Fruit fly (Drosophila melanogaster) whole organism, embryonic: ENCODE measurements around the gene ATPsynB.

Experiments used
- ATbp ChIP-seq: fragments of 200-800 bp; sonication (Bioruptor generic); optimal IDR thresholded peaks from 2 replicates; lab custom pipeline; 2017; ENCODE audit warnings: missing biosample characterization, mild to moderate bottlenecking, missing genetic modification characterization, missing genetic modification reagents
- Atf6 ChIP-seq: fragments of 200-800 bp; sonication (Bioruptor generic); IDR thresholded peaks from 2 replicates; pipeline ENCODE4 v1.3.6; 2022; ENCODE audit warnings: missing biosample characterization, missing genetic modification characterization
- B-H1 ChIP-seq: fragments of 200-800 bp; sonication (Bioruptor generic); IDR thresholded peaks from 3 replicates; pipeline ENCODE4 v1.3.6; 2022; ENCODE audit warnings: missing biosample characterization, missing genetic modification characterization
- Blimp-1 ChIP-seq: fragments of 200-800 bp; sonication (Bioruptor generic); optimal IDR thresholded peaks from 3 replicates; lab custom pipeline; 2018; ENCODE audit warnings: missing biosample characterization, missing genetic modification characterization, mild to moderate bottlenecking, moderate library complexity, missing genetic modification reagents
- C15 ChIP-seq: fragments of 200-800 bp; sonication (Bioruptor generic); IDR thresholded peaks from 3 replicates; pipeline ENCODE4 v1.3.6; 2022; ENCODE audit warnings: missing biosample characterization, missing genetic modification characterization
- CG11456 ChIP-seq: fragments of 200-800 bp; sonication (Bioruptor generic); IDR thresholded peaks from 3 replicates; pipeline ENCODE4 v1.3.6; 2022; ENCODE audit warnings: missing biosample characterization, missing genetic modification characterization
- CG12236 ChIP-seq: fragments of 200-800 bp; sonication (Bioruptor generic); optimal IDR thresholded peaks from 2 replicates; lab custom pipeline; 2016; ENCODE audit warnings: missing biosample characterization, missing genetic modification characterization
- CG12659 ChIP-seq: fragments of 200-800 bp; sonication (Bioruptor generic); optimal IDR thresholded peaks from 3 replicates; lab custom pipeline; 2017; ENCODE audit warnings: mild to moderate bottlenecking, missing biosample characterization, missing genetic modification reagents, missing genetic modification characterization
- CG15011 ChIP-seq: fragments of 200-800 bp; sonication (Bioruptor generic); optimal IDR thresholded peaks from 3 replicates; lab custom pipeline; 2018; ENCODE audit warnings: missing biosample characterization, mild to moderate bottlenecking, missing genetic modification characterization
- CG15479 ChIP-seq: fragments of 200-800 bp; sonication (Bioruptor generic); optimal IDR thresholded peaks from 3 replicates; lab custom pipeline; 2019; ENCODE audit warnings: missing biosample characterization, mild to moderate bottlenecking, missing genetic modification characterization, moderate library complexity
- CG17186 ChIP-seq: fragments of 200-800 bp; sonication (Bioruptor generic); optimal IDR thresholded peaks from 3 replicates; lab custom pipeline; 2017; ENCODE audit warnings: missing biosample characterization, missing genetic modification reagents, missing genetic modification characterization
- CG18619 ChIP-seq: fragments of 200-800 bp; sonication (Bioruptor generic); optimal IDR thresholded peaks from 3 replicates; lab custom pipeline; 2017; ENCODE audit warnings: missing biosample characterization, mild to moderate bottlenecking, missing genetic modification characterization
- CG2712 ChIP-seq: fragments of 200-800 bp; optimal IDR thresholded peaks from 3 replicates; lab custom pipeline; 2019; ENCODE audit warnings: missing biosample characterization, mild to moderate bottlenecking, missing genetic modification characterization, moderate library complexity
- CG31441 ChIP-seq: fragments of 200-800 bp; sonication (Bioruptor generic); IDR thresholded peaks from 2 replicates; pipeline ENCODE4 v1.3.6; 2022; ENCODE audit warnings: missing biosample characterization, missing genetic modification characterization
- CG3847 ChIP-seq: fragments of 200-800 bp; sonication (Bioruptor generic); IDR thresholded peaks from 2 replicates; pipeline ENCODE4 v1.3.6; 2022; ENCODE audit warnings: missing biosample characterization, missing genetic modification characterization
- CG4328 ChIP-seq: fragments of 200-800 bp; sonication (Bioruptor generic); optimal IDR thresholded peaks from 3 replicates; lab custom pipeline; 2017; ENCODE audit warnings: missing biosample characterization, missing genetic modification reagents, missing genetic modification characterization
- CG4617 ChIP-seq: fragments of 200-800 bp; sonication (Bioruptor generic); optimal IDR thresholded peaks from 3 replicates; lab custom pipeline; 2016; ENCODE audit warnings: missing biosample characterization, missing genetic modification characterization, borderline replicate concordance
- CG5953 ChIP-seq: fragments of 200-800 bp; sonication (Bioruptor generic); IDR thresholded peaks from 2 replicates; pipeline ENCODE4 v1.3.6; 2022; ENCODE audit warnings: missing biosample characterization, missing genetic modification characterization
- CG6791 ChIP-seq: fragments of 200-800 bp; sonication (Bioruptor generic); IDR thresholded peaks from 3 replicates; pipeline ENCODE4 v1.3.6; 2022; ENCODE audit warnings: missing biosample characterization, missing genetic modification characterization; ENCODE audit not compliant: partially characterized antibody
- CG7786 ChIP-seq: fragments of 200-800 bp; sonication (Bioruptor generic); optimal IDR thresholded peaks from 2 replicates; lab custom pipeline; 2016; ENCODE audit warnings: missing biosample characterization, missing genetic modification characterization
- CG7987 ChIP-seq: fragments of 200-800 bp; sonication (Bioruptor generic); optimal IDR thresholded peaks from 2 replicates; lab custom pipeline; 2018; ENCODE audit warnings: missing biosample characterization, mild to moderate bottlenecking, missing genetic modification characterization, moderate library complexity
- CG8388 ChIP-seq: fragments of 200-800 bp; sonication (Bioruptor generic); optimal IDR thresholded peaks from 2 replicates; lab custom pipeline; 2019; ENCODE audit warnings: missing biosample characterization, mild to moderate bottlenecking, missing genetic modification characterization, moderate library complexity
- CG8478 ChIP-seq: fragments of >200 bp; optimal IDR thresholded peaks from 2 replicates; lab custom pipeline; 2018
- Dek ChIP-seq: fragments of 200-800 bp; sonication (Bioruptor generic); optimal IDR thresholded peaks from 3 replicates; lab custom pipeline; 2019; ENCODE audit warnings: missing biosample characterization, mild to moderate bottlenecking, missing genetic modification characterization, moderate library complexity
- HHEX ChIP-seq: fragments of 200-800 bp; sonication (Bioruptor generic); optimal IDR thresholded peaks from 3 replicates; lab custom pipeline; 2017; ENCODE audit warnings: missing biosample characterization, mild to moderate bottlenecking, missing genetic modification characterization, missing genetic modification reagents
- HmgD ChIP-seq: fragments of 200-800 bp; sonication (Bioruptor generic); optimal IDR thresholded peaks from 3 replicates; lab custom pipeline; 2016; ENCODE audit warnings: missing biosample characterization, missing genetic modification characterization
- Hsf ChIP-seq: fragments of 200-800 bp; sonication (Bioruptor generic); optimal IDR thresholded peaks from 3 replicates; lab custom pipeline; 2016; ENCODE audit warnings: missing biosample characterization, missing genetic modification characterization
- Neu2 ChIP-seq: fragments of 200-800 bp; sonication (Bioruptor generic); optimal IDR thresholded peaks from 3 replicates; lab custom pipeline; 2016; ENCODE audit warnings: missing biosample characterization, missing genetic modification characterization, borderline replicate concordance
- Opbp ChIP-seq: fragments of 200-800 bp; sonication (Bioruptor generic); IDR thresholded peaks from 3 replicates; pipeline ENCODE4 v1.3.6; 2022; ENCODE audit warnings: missing biosample characterization, missing genetic modification characterization; ENCODE audit not compliant: partially characterized antibody
- Optix ChIP-seq: fragments of 200-800 bp; sonication (Bioruptor generic); IDR thresholded peaks from 3 replicates; pipeline ENCODE4 v1.3.6; 2022; ENCODE audit warnings: missing biosample characterization, missing genetic modification characterization
- Sin3A ChIP-seq: fragments of >200 bp; optimal IDR thresholded peaks from 2 replicates; lab custom pipeline; 2018
- Ssrp ChIP-seq: fragments of 200-800 bp; sonication (Bioruptor generic); optimal IDR thresholded peaks from 2 replicates; lab custom pipeline; 2018; ENCODE audit warnings: missing biosample characterization, mild to moderate bottlenecking, missing genetic modification characterization, moderate library complexity
- YL-1 ChIP-seq: fragments of 200-800 bp; sonication (Bioruptor generic); optimal IDR thresholded peaks from 3 replicates; lab custom pipeline; 2017; ENCODE audit warnings: missing biosample characterization, mild to moderate bottlenecking, missing genetic modification characterization
- ap ChIP-seq: fragments of 200-800 bp; sonication (Bioruptor generic); IDR thresholded peaks from 2 replicates; pipeline ENCODE4 v1.3.6; 2022; ENCODE audit warnings: missing biosample characterization, missing genetic modification characterization
- bcd ChIP-seq: fragments of 200-800 bp; sonication (Bioruptor generic); optimal IDR thresholded peaks from 2 replicates; lab custom pipeline; 2017; ENCODE audit warnings: missing biosample characterization, mild to moderate bottlenecking, missing genetic modification characterization
- chif ChIP-seq, 2 experiments: fragments of 200-800 bp; sonication (Bioruptor generic); optimal IDR thresholded peaks; 3 replicates each; lab custom pipeline; 2016; ENCODE audit warnings: missing biosample characterization in 2 of 2, missing genetic modification characterization in 2 of 2
- disco-r ChIP-seq: fragments of 200-800 bp; sonication (Bioruptor generic); optimal IDR thresholded peaks from 2 replicates; lab custom pipeline; 2016; ENCODE audit warnings: missing biosample characterization, missing genetic modification characterization
- hth ChIP-seq: fragments of >200 bp; optimal IDR thresholded peaks from 2 replicates; lab custom pipeline; 2017; ENCODE audit warnings: inconsistent platforms
- kay ChIP-seq: fragments of 200-800 bp; sonication (Bioruptor generic); optimal IDR thresholded peaks from 2 replicates; lab custom pipeline; 2016; ENCODE audit warnings: missing biosample characterization, missing genetic modification characterization
- lilli ChIP-seq: fragments of 200-800 bp; sonication (Bioruptor generic); optimal IDR thresholded peaks from 3 replicates; lab custom pipeline; 2016; ENCODE audit warnings: missing biosample characterization, missing genetic modification characterization
- lov ChIP-seq, 2 experiments: fragments of 200-800 bp in 1 of 2; fragments of >200 bp in 1 of 2; sonication (Bioruptor generic) in 1 of 2; IDR thresholded peaks in 1 of 2; optimal IDR thresholded peaks in 1 of 2; 2 replicates in 1 of 2; 3 replicates in 1 of 2; pipeline versions ENCODE4 v1.3.6 to Lab custom; 2017 to 2022; ENCODE audit warnings: missing biosample characterization in 1 of 2, missing genetic modification characterization in 1 of 2
- sens-2 ChIP-seq: fragments of 200-800 bp; sonication (Bioruptor generic); IDR thresholded peaks from 2 replicates; pipeline ENCODE4 v1.3.6; 2022; ENCODE audit warnings: missing biosample characterization, missing genetic modification characterization
- shn ChIP-seq: fragments of 200-800 bp; sonication (Bioruptor generic); optimal IDR thresholded peaks from 3 replicates; lab custom pipeline; 2016; ENCODE audit warnings: missing biosample characterization, missing genetic modification characterization
- sisA ChIP-seq: fragments of 200-800 bp; sonication (Bioruptor generic); IDR thresholded peaks from 2 replicates; pipeline ENCODE4 v1.3.6; 2022; ENCODE audit warnings: missing biosample characterization, missing genetic modification characterization
- slou ChIP-seq: fragments of 200-800 bp; sonication (Bioruptor generic); optimal IDR thresholded peaks from 3 replicates; lab custom pipeline; 2016; ENCODE audit warnings: missing biosample characterization, missing genetic modification characterization
- so ChIP-seq: fragments of 200-800 bp; sonication (Bioruptor generic); IDR thresholded peaks from 3 replicates; pipeline ENCODE4 v1.3.6; 2022; ENCODE audit warnings: missing biosample characterization, missing genetic modification characterization
- ssp ChIP-seq: fragments of 200-800 bp; sonication (Bioruptor generic); IDR thresholded peaks from 2 replicates; pipeline ENCODE4 v1.3.6; 2022; ENCODE audit warnings: missing biosample characterization, missing genetic modification characterization
- stwl ChIP-seq: fragments of 200-800 bp; sonication (Bioruptor generic); optimal IDR thresholded peaks from 3 replicates; lab custom pipeline; 2018; ENCODE audit warnings: missing biosample characterization, mild to moderate bottlenecking, missing genetic modification characterization, moderate library complexity
- tll ChIP-seq, 2 experiments: fragments of 200-800 bp in 1 of 2; fragments of >200 bp in 1 of 2; sonication (Bioruptor generic) in 1 of 2; optimal IDR thresholded peaks; 2 replicates each; lab custom pipeline; 2017 to 2019; ENCODE audit warnings: missing biosample characterization in 2 of 2, missing genetic modification characterization in 2 of 2, mild to moderate bottlenecking in 1 of 2, moderate library complexity in 1 of 2
- vfl ChIP-seq: fragments of 200-800 bp; sonication (Bioruptor generic); optimal IDR thresholded peaks from 2 replicates; lab custom pipeline; 2016; ENCODE audit warnings: missing biosample characterization, missing genetic modification characterization
- yki ChIP-seq: fragments of >200 bp; optimal IDR thresholded peaks from 3 replicates; lab custom pipeline; 2018

The ATPsynB gene

DNA sequence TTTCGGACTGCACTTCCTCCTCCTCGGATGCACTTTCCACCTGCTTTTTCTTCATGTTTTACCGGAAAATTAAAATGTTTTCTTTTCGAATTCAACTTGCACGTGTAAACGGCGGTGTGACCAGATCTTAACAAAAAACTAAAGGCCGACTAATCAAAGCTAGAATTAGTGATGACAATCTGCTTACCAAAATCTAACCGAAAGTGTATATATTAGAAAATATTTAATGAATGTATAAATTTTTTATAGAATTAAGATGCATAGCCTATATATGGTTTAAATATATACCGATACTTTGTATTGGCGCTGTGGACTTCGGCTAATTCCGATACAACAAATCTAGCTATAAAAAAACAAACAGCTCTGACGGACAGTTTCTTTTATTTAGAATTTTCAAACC is 10.9 kb upstream of the ATPsynB start, which contains the start of the genes CG18178 and CG14174 (continued):
- TF ChIP-seq shn (no peak), CG5953 (no peak), CG3847 (GFP tag; lab: Robert Waterston, UW) (peak; percentile 78), CG12659 (GFP tag; lab: Kevin White, UChicago) (peak; percentile 77), B-H1 (no peak; the same call in 2 of the 3 replicates), CG8388 (peak; percentile 45), lov (optimal IDR thresholded peaks at IDR 0.05; lab: Kevin White, UChicago) (no peak), lov (GFP tag; IDR thresholded peaks at IDR 0.05; lab: Robert Waterston, UW) (no peak), CG4328 (GFP tag; lab: Kevin White, UChicago) (peak; percentile 35), Hsf (peak; percentile 25), C15 (GFP tag; lab: Robert Waterston, UW) (peak; percentile 14; the same call in 1 of the 3 replicates), HmgD (no peak), CG7786 (no peak), Ssrp (peak; percentile 78), CG7987 (GFP tag; lab: Kevin White, UChicago) (no peak), CG18619 (GFP tag; lab: Kevin White, UChicago) (peak; percentile 43), CG11456 (no peak), lilli (GFP tag; lab: Kevin White, UChicago) (peak; percentile 60), yki (no peak), hth (lab: Kevin White, UChicago) (no peak), Neu2 (GFP tag; lab: Kevin White, UChicago) (no peak), slou (GFP tag; lab: Kevin White, UChicago) (no peak), ATbp (GFP tag; lab: Kevin White, UChicago) (peak; percentile 25), CG8478 (no peak), CG17186 (GFP tag; lab: Kevin White, UChicago) (peak; percentile 40), so (GFP tag; lab: Robert Waterston, UW) (no peak), CG4617 (peak; percentile 69), ap (GFP tag; lab: Robert Waterston, UW) (no peak), bcd (peak; percentile 65), CG15011 (GFP tag; lab: Kevin White, UChicago) (no peak), Blimp-1 (GFP tag; lab: Kevin White, UChicago) (peak; percentile 62), Sin3A (lab: Kevin White, UChicago) (peak; percentile 5), vfl (no peak), Opbp (GFP tag; lab: Robert Waterston, UW) (no peak), ssp (GFP tag; lab: Robert Waterston, UW) (peak; percentile 45), stwl (tag; lab: Kevin White, UChicago) (peak; percentile 35), CG31441 (GFP tag; lab: Robert Waterston, UW) (peak; percentile 69), Atf6 (GFP tag; lab: Robert Waterston, UW) (no peak), CG2712 (tag; lab: Kevin White, UChicago) (peak; percentile 85), CG6791 (GFP tag; lab: Robert Waterston, UW) (no peak), HHEX (GFP tag; lab: Kevin White, UChicago) (peak; percentile 30), sisA (GFP tag; lab: Robert Waterston, UW) (peak; percentile 58), kay (GFP tag; lab: Kevin White, UChicago) (peak; percentile 39), CG15479 (no peak), disco-r (GFP tag; lab: Kevin White, UChicago) (no peak), CG12236 (GFP tag; lab: Kevin White, UChicago) (no peak), tll (GFP tag; optimal IDR thresholded peaks at IDR 0.05; lab: Kevin White, UChicago) (no peak), sens-2 (no peak), Optix (GFP tag; lab: Robert Waterston, UW) (no peak), Dek (tag; lab: Kevin White, UChicago) (peak; percentile 47), chif (GFP tag; optimal IDR thresholded peaks at IDR 0.05; lab: Kevin White, UChicago) (no peak), YL-1 (GFP tag; lab: Kevin White, UChicago) (peak; percentile 59)
